Worm (Caenorhabditis elegans) whole organism, L1 larva: ENCODE results near the gene srj-25.
A peak's percentile ranks its signal among the peaks of the same experiment; 100 is the strongest.

Source experiments
- C04F5.9 ChIP-seq: sonication (generic microtip); optimal IDR thresholded peaks from 2 replicates; lab custom pipeline; 2016; ENCODE audit warnings: missing genetic modification characterization, missing compliant biosample characterization
- C16A3.4 ChIP-seq: fragments of 150-350 bp; optimal IDR thresholded peaks from 2 replicates; lab custom pipeline; 2014; ENCODE audit warnings: missing biosample characterization, missing genetic modification characterization
- F16B12.6 ChIP-seq: fragments of 150-350 bp; optimal IDR thresholded peaks from 2 replicates; lab custom pipeline; 2014; ENCODE audit warnings: missing biosample characterization, missing genetic modification characterization
- Y116A8C.19 ChIP-seq: sonication (generic microtip); optimal IDR thresholded peaks from 2 replicates; lab custom pipeline; 2016; ENCODE audit warnings: missing compliant biosample characterization, missing genetic modification characterization, borderline replicate concordance
- aha-1 ChIP-seq: fragments of 150-350 bp; optimal IDR thresholded peaks from 2 replicates; lab custom pipeline; 2014; ENCODE audit warnings: missing biosample characterization, missing genetic modification characterization
- aly-2 ChIP-seq: fragments of 150-350 bp; optimal IDR thresholded peaks from 2 replicates; lab custom pipeline; 2014; ENCODE audit warnings: missing biosample characterization, missing genetic modification characterization
- blmp-1 ChIP-seq: fragments of 150-350 bp; optimal IDR thresholded peaks from 2 replicates; lab custom pipeline; 2014; ENCODE audit warnings: missing biosample characterization, missing genetic modification characterization
- ceh-63 ChIP-seq: fragments of 200-800 bp; sonication (Bioruptor generic); optimal IDR thresholded peaks from 2 replicates; lab custom pipeline; 2018; ENCODE audit warnings: mild to moderate bottlenecking, missing genetic modification characterization, missing compliant biosample characterization
- ceh-8 ChIP-seq: fragments of 200-800 bp; sonication (Bioruptor generic); optimal IDR thresholded peaks from 2 replicates; lab custom pipeline; 2018; ENCODE audit warnings: mild to moderate bottlenecking, missing genetic modification characterization, moderate library complexity, missing compliant biosample characterization
- ceh-82 ChIP-seq, 3 experiments: fragments of 150-350 bp in 1 of 3; sonication (generic microtip) in 2 of 3; optimal IDR thresholded peaks; 2 replicates each; lab custom pipeline; 2014 to 2017; ENCODE audit warnings: missing biosample characterization in 3 of 3, missing genetic modification characterization in 3 of 3
- ceh-88 ChIP-seq: fragments of 200-800 bp; sonication (Bioruptor generic); IDR thresholded peaks from 2 replicates; pipeline ENCODE4 v1.3.6; 2022; ENCODE audit warnings: missing genetic modification characterization, missing compliant biosample characterization
- ceh-90 ChIP-seq: sonication (generic microtip); optimal IDR thresholded peaks from 2 replicates; lab custom pipeline; 2016; ENCODE audit warnings: missing genetic modification characterization, missing compliant biosample characterization
- dpl-1 ChIP-seq, 3 experiments: fragments of 150-350 bp in 2 of 3; sonication (generic microtip) in 1 of 3; optimal IDR thresholded peaks; 2 replicates each; lab custom pipeline; 2014 to 2017; ENCODE audit warnings: missing biosample characterization in 3 of 3, missing genetic modification characterization in 3 of 3, missing genetic modification reagents in 3 of 3
- elt-2 ChIP-seq: sonication (generic microtip); optimal IDR thresholded peaks from 2 replicates; lab custom pipeline; 2016; ENCODE audit warnings: missing genetic modification characterization, mild to moderate bottlenecking, inconsistent platforms, missing compliant biosample characterization, missing genetic modification reagents
- fkh-10 ChIP-seq: sonication (generic microtip); optimal IDR thresholded peaks from 2 replicates; lab custom pipeline; 2017; ENCODE audit warnings: missing biosample characterization, missing genetic modification reagents, missing genetic modification characterization
- fkh-4 ChIP-seq: sonication (generic microtip); optimal IDR thresholded peaks from 2 replicates; lab custom pipeline; 2016; ENCODE audit warnings: missing compliant biosample characterization, missing genetic modification characterization, borderline replicate concordance
- fos-1 ChIP-seq: fragments of 150-350 bp; optimal IDR thresholded peaks from 2 replicates; lab custom pipeline; 2014; ENCODE audit warnings: missing biosample characterization, missing genetic modification characterization
- hlh-17 ChIP-seq: fragments of 200-800 bp; sonication (Bioruptor generic); optimal IDR thresholded peaks from 2 replicates; lab custom pipeline; 2018; ENCODE audit warnings: missing genetic modification characterization, mild to moderate bottlenecking, missing compliant biosample characterization, moderate library complexity, borderline replicate concordance
- hlh-4 ChIP-seq: sonication (generic microtip); optimal IDR thresholded peaks from 2 replicates; lab custom pipeline; 2016; ENCODE audit warnings: mild to moderate bottlenecking, missing genetic modification characterization, missing compliant biosample characterization
- irx-1 ChIP-seq: sonication (generic microtip); optimal IDR thresholded peaks from 2 replicates; lab custom pipeline; 2016; ENCODE audit warnings: missing genetic modification characterization, missing compliant biosample characterization
- lin-13 ChIP-seq: fragments of 150-350 bp; optimal IDR thresholded peaks from 2 replicates; lab custom pipeline; 2014; ENCODE audit warnings: missing biosample characterization, missing genetic modification reagents, missing genetic modification characterization
- lin-15B ChIP-seq: fragments of 150-350 bp; sonication (generic microtip); optimal IDR thresholded peaks from 3 replicates; lab custom pipeline; 2014; ENCODE audit warnings: missing biosample characterization, missing genetic modification characterization
- lir-3 ChIP-seq: sonication (generic microtip); optimal IDR thresholded peaks from 2 replicates; lab custom pipeline; 2016; ENCODE audit warnings: mild to moderate bottlenecking, missing genetic modification characterization, moderate library complexity, missing compliant biosample characterization; ENCODE audit not compliant: poor library complexity
- lsy-2 ChIP-seq, 2 experiments: fragments of 150-350 bp; optimal IDR thresholded peaks; 2 replicates each; lab custom pipeline; 2014; ENCODE audit warnings: missing biosample characterization in 2 of 2, missing genetic modification characterization in 2 of 2
- mdl-1 ChIP-seq, 2 experiments: fragments of 150-350 bp; optimal IDR thresholded peaks; 2 replicates each; lab custom pipeline; 2014 to 2017; ENCODE audit warnings: missing biosample characterization in 2 of 2, missing genetic modification characterization in 2 of 2, inconsistent platforms in 1 of 2
- mef-2 ChIP-seq: fragments of 150-350 bp; optimal IDR thresholded peaks from 2 replicates; lab custom pipeline; 2014; ENCODE audit warnings: missing biosample characterization, missing genetic modification characterization
- mep-1 ChIP-seq: fragments of 150-350 bp; optimal IDR thresholded peaks from 2 replicates; lab custom pipeline; 2014; ENCODE audit warnings: missing biosample characterization, missing genetic modification characterization
- nhr-12 ChIP-seq: sonication (generic microtip); optimal IDR thresholded peaks from 2 replicates; lab custom pipeline; 2017; ENCODE audit warnings: missing biosample characterization, missing genetic modification characterization
- nhr-237 ChIP-seq: fragments of 150-350 bp; optimal IDR thresholded peaks from 2 replicates; lab custom pipeline; 2014; ENCODE audit warnings: missing biosample characterization, missing genetic modification characterization
- nhr-71 ChIP-seq: sonication (generic microtip); optimal IDR thresholded peaks from 2 replicates; lab custom pipeline; 2016; ENCODE audit warnings: mild to moderate bottlenecking, missing genetic modification characterization, moderate library complexity, missing compliant biosample characterization
- nhr-84 ChIP-seq: sonication (generic microtip); optimal IDR thresholded peaks from 2 replicates; lab custom pipeline; 2017; ENCODE audit warnings: missing biosample characterization, missing genetic modification characterization
- pag-3 ChIP-seq: sonication (generic microtip); optimal IDR thresholded peaks from 2 replicates; lab custom pipeline; 2017; ENCODE audit warnings: missing genetic modification characterization, mild to moderate bottlenecking, missing compliant biosample characterization, antibody characterized with exemption, borderline replicate concordance; ENCODE audit not compliant: insufficient read depth
- snpc-4 ChIP-seq: fragments of 150-350 bp; optimal IDR thresholded peaks from 2 replicates; lab custom pipeline; 2014; ENCODE audit warnings: missing biosample characterization, missing genetic modification characterization
- sox-4 ChIP-seq: sonication (generic microtip); optimal IDR thresholded peaks from 2 replicates; lab custom pipeline; 2016; ENCODE audit warnings: missing genetic modification characterization, missing compliant biosample characterization
- swsn-7 ChIP-seq: sonication (generic microtip); optimal IDR thresholded peaks from 2 replicates; lab custom pipeline; 2016; ENCODE audit warnings: missing genetic modification characterization, missing compliant biosample characterization
- tbx-2 ChIP-seq: sonication (generic microtip); optimal IDR thresholded peaks from 2 replicates; lab custom pipeline; 2016; ENCODE audit warnings: missing genetic modification characterization, missing compliant biosample characterization
- tlp-1 ChIP-seq: fragments of 150-350 bp; optimal IDR thresholded peaks from 2 replicates; lab custom pipeline; 2014; ENCODE audit warnings: missing biosample characterization, missing genetic modification characterization
- unc-130 ChIP-seq: fragments of 150-350 bp; optimal IDR thresholded peaks from 2 replicates; lab custom pipeline; 2017; ENCODE audit warnings: missing biosample characterization, missing genetic modification characterization, inconsistent platforms
- vab-15 ChIP-seq: sonication (generic microtip); optimal IDR thresholded peaks from 2 replicates; lab custom pipeline; 2017; ENCODE audit warnings: missing genotype, mild to moderate bottlenecking, missing genetic modification characterization, missing compliant biosample characterization
- zag-1 ChIP-seq: fragments of 150-350 bp; optimal IDR thresholded peaks from 2 replicates; lab custom pipeline; 2014; ENCODE audit warnings: missing biosample characterization, missing genetic modification characterization

srj-25 gene

DNA sequence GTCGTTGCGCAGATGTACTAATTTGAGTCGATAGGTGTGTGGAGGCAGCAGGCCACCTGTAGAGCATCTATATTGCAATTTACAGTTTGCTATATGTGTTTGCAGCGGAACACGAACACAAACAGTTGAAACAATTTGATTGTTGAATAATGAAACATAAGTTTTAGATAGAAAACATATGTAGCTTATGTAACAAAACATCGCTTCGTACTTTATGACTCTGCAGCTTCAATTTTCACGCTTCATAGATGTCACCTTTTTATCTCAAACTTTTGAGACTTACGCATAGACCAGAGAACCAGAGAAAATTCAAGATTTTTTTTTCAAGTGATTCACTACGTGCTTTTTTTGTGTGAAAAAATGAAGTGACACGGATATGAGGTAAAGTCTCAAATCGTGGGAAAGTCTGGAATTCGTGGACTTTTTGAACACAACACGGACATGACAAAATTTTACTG is 12.1 kb downstream of the srj-25 start, which contains the start of gene fbxb-72 (continued):
- TF ChIP-seq blmp-1 (tag; lab: Kevin White, UChicago) (no peak), vab-15 (tag; lab: Kevin White, UChicago) (no peak), lsy-2 (tag; optimal IDR thresholded peaks at IDR 0.05; lab: Kevin White, UChicago) (peak; percentile 51 to 58), lir-3 (peak; percentile 47), fos-1 (tag; lab: Kevin White, UChicago) (no peak), tbx-2 (tag; lab: Kevin White, UChicago) (peak; percentile 69), C16A3.4 (tag; lab: Kevin White, UChicago) (peak; percentile 92), Y116A8C.19 (tag; lab: Kevin White, UChicago) (no peak), snpc-4 (tag; lab: Kevin White, UChicago) (no peak), tlp-1 (no peak), aly-2 (peak; percentile 100), sox-4 (no peak), lin-15B (tag; lab: Kevin White, UChicago) (no peak), lin-13 (GFP tag; lab: Kevin White, UChicago) (no peak), ceh-8 (GFP tag; lab: Kevin White, UChicago) (no peak), mdl-1 (tag; optimal IDR thresholded peaks at IDR 0.05; lab: Kevin White, UChicago) (no peak), pag-3 (tag; lab: Kevin White, UChicago) (no peak), fkh-4 (tag; lab: Kevin White, UChicago) (no peak), hlh-4 (no peak), nhr-237 (tag; lab: Kevin White, UChicago) (no peak), zag-1 (no peak), unc-130 (tag; lab: Kevin White, UChicago) (no peak), mef-2 (tag; lab: Kevin White, UChicago) (no peak), nhr-71 (tag; lab: Kevin White, UChicago) (peak; percentile 84), aha-1 (tag; lab: Kevin White, UChicago) (no peak), hlh-17 (GFP tag; lab: Kevin White, UChicago) (no peak), nhr-84 (tag; lab: Kevin White, UChicago) (peak; percentile 59), irx-1 (tag; lab: Kevin White, UChicago) (peak; percentile 3), mep-1 (tag; lab: Kevin White, UChicago) (no peak), nhr-12 (tag; lab: Kevin White, UChicago) (no peak), ceh-63 (no peak), F16B12.6 (tag; lab: Kevin White, UChicago) (no peak)
- TF ChIP-seq, all 84 proteins: peak for 32

DNA sequence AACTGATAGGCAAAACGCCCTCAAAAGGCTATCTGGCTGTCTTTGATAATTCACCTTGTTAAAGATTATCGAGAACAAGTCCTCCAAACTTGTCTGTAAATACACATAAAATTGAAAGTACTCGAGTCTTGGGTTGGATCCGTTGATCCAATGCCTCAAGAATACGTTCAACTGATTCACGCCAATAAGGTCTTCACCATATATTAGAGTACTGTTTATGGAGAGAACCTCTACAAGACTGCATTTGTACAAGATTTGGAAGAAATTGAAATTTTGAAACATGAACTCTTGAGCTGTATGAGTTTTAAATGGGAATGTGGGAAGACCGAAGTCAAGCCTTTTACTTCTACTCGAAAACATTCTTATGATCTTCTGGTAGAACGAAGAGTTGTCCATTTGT is 13.2 kb downstream of the srj-25 start:
- no peak for TF ChIP-seq ceh-90 (tag; lab: Kevin White, UChicago)
- TF ChIP-seq irx-1 (tag; lab: Kevin White, UChicago), result no peak
- no peak for TF ChIP-seq ceh-82 (tag; optimal IDR thresholded peaks at IDR 0.05; lab: Kevin White, UChicago)
- no peak for TF ChIP-seq unc-130 (tag; lab: Kevin White, UChicago)
- TF ChIP-seq Y116A8C.19 (tag; lab: Kevin White, UChicago), result no peak
- no peak for TF ChIP-seq hlh-4
- no peak for TF ChIP-seq fkh-10 (GFP tag; lab: Kevin White, UChicago)
- TF ChIP-seq C04F5.9 (tag; lab: Kevin White, UChicago), result no peak

DNA sequence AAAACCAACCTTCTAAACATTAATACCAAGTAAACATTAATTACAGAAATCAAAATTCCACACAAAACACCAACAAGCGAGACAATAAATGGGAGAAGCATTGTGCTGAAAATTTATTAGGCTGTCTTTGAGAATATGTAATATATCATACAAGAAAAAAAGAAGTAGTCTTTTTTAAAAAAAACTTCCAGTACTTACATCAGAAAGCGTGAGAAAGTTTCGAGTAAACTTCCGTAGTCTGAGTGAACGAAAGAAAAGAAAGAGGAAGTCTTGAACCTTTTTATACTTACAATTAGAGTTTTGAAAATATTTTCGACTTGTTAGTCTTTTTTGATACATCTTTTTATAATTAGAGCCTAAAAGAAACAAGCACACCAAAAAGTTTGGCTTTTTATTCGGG is 16.3 kb downstream of the srj-25 start, which contains the start of gene srbc-40:
Gene srbc-40 (minus strand): TSS at position 101 of the 400 bp plus-strand sequence.
- TF ChIP-seq tbx-2 (tag; lab: Kevin White, UChicago), result no peak
- TF ChIP-seq ceh-88 (GFP tag; lab: Robert Waterston, UW), result no peak
- TF ChIP-seq swsn-7, result no peak
- no peak for TF ChIP-seq ceh-63
- no peak for TF ChIP-seq nhr-12 (tag; lab: Kevin White, UChicago)
- no peak for TF ChIP-seq elt-2 (tag; lab: Kevin White, UChicago)
- TF ChIP-seq dpl-1 (GFP tag; optimal IDR thresholded peaks at IDR 0.05; lab: Kevin White, UChicago), result no peak
- no peak for TF ChIP-seq lir-3
- TF ChIP-seq aha-1 (tag; lab: Kevin White, UChicago), result no peak
